Worm (Caenorhabditis elegans): Measurements from ENCODE around the gene nhr-141.

The nhr-141 gene

ce11 chrV:7492924-7493323 is 48.5 kb downstream of the nhr-141 start, which contains the start of gene srbc-10:
Gene srbc-10, minus strand, starts transcription at chrV:7493024.
- TF ChIP-seq F16B12.6 (tag; optimal IDR thresholded peaks at IDR 0.05), result no peak
- TF ChIP-seq egl-27 (tag; optimal IDR thresholded peaks at IDR 0.05), result no peak
- TF ChIP-seq sptf-1 (tag; optimal IDR thresholded peaks at IDR 0.05), result no peak
- TF ChIP-seq nhr-76 (tag; optimal IDR thresholded peaks at IDR 0.05), result no peak
- TF ChIP-seq efl-1 (optimal IDR thresholded peaks at IDR 0.05), result no peak
- peak in 1 of 2 experiments; percentile 55 for TF ChIP-seq efl-1 (GFP tag; optimal IDR thresholded peaks at IDR 0.05 in 1 of 2)
- TF ChIP-seq nhr-28 (tag; optimal IDR thresholded peaks at IDR 0.05), result no peak

- no peak for TF ChIP-seq lin-14 (GFP tag; optimal IDR thresholded peaks at IDR 0.05)
- no peak for TF ChIP-seq ztf-4 (tag; optimal IDR thresholded peaks at IDR 0.05)
- TF ChIP-seq ets-5 (GFP tag; IDR thresholded peaks at IDR 0.05), result no peak
- no peak for TF ChIP-seq fkh-10 (GFP tag; optimal IDR thresholded peaks at IDR 0.05)
- no peak for TF ChIP-seq pax-3 (tag; optimal IDR thresholded peaks at IDR 0.05)
- TF ChIP-seq rnt-1 (tag; optimal IDR thresholded peaks at IDR 0.05), result no peak
- TF ChIP-seq egl-27 (tag; optimal IDR thresholded peaks at IDR 0.05), result no peak
- no peak for TF ChIP-seq hlh-4 (tag; optimal IDR thresholded peaks at IDR 0.05)
- TF ChIP-seq unc-130 (tag; optimal IDR thresholded peaks at IDR 0.05), result no peak
- no peak for TF ChIP-seq hlh-17 (GFP tag; optimal IDR thresholded peaks at IDR 0.05; ENCODE audit: borderline replicate concordance)
- no peak for TF ChIP-seq xbp-1 (tag; optimal IDR thresholded peaks at IDR 0.05)
- no peak for TF ChIP-seq pag-3 (tag; optimal IDR thresholded peaks at IDR 0.05; ENCODE audit: borderline replicate concordance, insufficient read depth)
- TF ChIP-seq C34B4.2 (tag; optimal IDR thresholded peaks at IDR 0.05), result no peak
- TF ChIP-seq nhr-90 (tag; optimal IDR thresholded peaks at IDR 0.05; ENCODE audit: poor library complexity), result no peak
These were observed 50.7 kb downstream of the nhr-141 start, which contains the start of gene srbc-11 for ce11 chrV:7495189-7495588. Gene srbc-11, minus strand, starts transcription at chrV:7495289.

Measured in whole organism, L1 larva.